Fruit fly (Drosophila melanogaster): Measurements from ENCODE around the gene CG11885.

- TF ChIP-seq H15 (GFP tag; IDR thresholded peaks at IDR 0.05): no peak
- TF ChIP-seq Six4 (GFP tag; optimal IDR thresholded peaks at IDR 0.05): no peak
- no peak for TF ChIP-seq CG6854 (GFP tag; optimal IDR thresholded peaks at IDR 0.05)
- no peak for TF ChIP-seq corto (GFP tag; optimal IDR thresholded peaks at IDR 0.05)
- no peak for TF ChIP-seq Nf-YC (tag; optimal IDR thresholded peaks at IDR 0.05)
- no peak for TF ChIP-seq CG4707 (GFP tag; optimal IDR thresholded peaks at IDR 0.05)
- no peak for TF ChIP-seq nmo (GFP tag; optimal IDR thresholded peaks at IDR 0.05)
- no peak for TF ChIP-seq luna (GFP tag; optimal IDR thresholded peaks at IDR 0.05)
- no peak for TF ChIP-seq CG11398 (GFP tag; optimal IDR thresholded peaks at IDR 0.05)
- no peak for TF ChIP-seq CG10654 (GFP tag; optimal IDR thresholded peaks at IDR 0.05)
- peak; percentile 56 for TF ChIP-seq CG6813 (GFP tag; optimal IDR thresholded peaks at IDR 0.05)
- no peak for TF ChIP-seq CG33557 (GFP tag; optimal IDR thresholded peaks at IDR 0.05)
Observed at dm6 chr2L:425491-425890, 4.2 kb upstream of the CG11885 start.

Data from whole organism, embryonic.